Worm (Caenorhabditis elegans) whole organism, L4 larva: ENCODE data around the gene K01D12.8.
A peak's percentile ranks its signal among the peaks of the same experiment; 100 is the strongest.

Experiments used
- D1046.2 ChIP-seq: fragments of 200-800 bp; sonication (Bioruptor generic); IDR thresholded peaks from 2 replicates; pipeline ENCODE4 v1.3.6; 2022; ENCODE audit warnings: missing genetic modification characterization, missing compliant biosample characterization
- F26F4.8 ChIP-seq: fragments of 200-800 bp; sonication (Bioruptor generic); conservative IDR thresholded peaks from 2 replicates; pipeline ENCODE4 v1.3.6; 2022; ENCODE audit warnings: missing genetic modification characterization, missing compliant biosample characterization
- F44E2.7 ChIP-seq: fragments of 200-800 bp; sonication (Bioruptor generic); IDR thresholded peaks from 2 replicates; pipeline ENCODE4 v2.1.2; 2022; ENCODE audit warnings: missing genetic modification characterization, missing compliant biosample characterization
- F49E8.2 ChIP-seq: sonication (generic microtip); optimal IDR thresholded peaks from 2 replicates; lab custom pipeline; 2016; ENCODE audit warnings: missing compliant biosample characterization, mild to moderate bottlenecking, missing genetic modification characterization, borderline replicate concordance
- R02D3.7 ChIP-seq: fragments of 150-350 bp; sonication (generic microtip); optimal IDR thresholded peaks from 3 replicates; lab custom pipeline; 2014; ENCODE audit warnings: missing biosample characterization, missing genetic modification characterization
- Y48G9A.11 ChIP-seq: fragments of 200-800 bp; sonication (Bioruptor generic); IDR thresholded peaks from 2 replicates; pipeline ENCODE4 v1.3.6; 2022; ENCODE audit warnings: missing genetic modification reagents, missing genetic modification characterization, missing compliant biosample characterization
- Y5F2A.4 ChIP-seq: fragments of 200-800 bp; sonication (Bioruptor generic); optimal IDR thresholded peaks from 2 replicates; lab custom pipeline; 2018; ENCODE audit warnings: mild to moderate bottlenecking, missing genetic modification characterization, missing compliant biosample characterization
- ZK337.2 ChIP-seq: fragments of 200-800 bp; sonication (Bioruptor generic); IDR thresholded peaks from 2 replicates; pipeline ENCODE4 v1.3.6; 2022; ENCODE audit warnings: missing genetic modification reagents, missing genetic modification characterization, missing compliant biosample characterization
- aly-2 ChIP-seq: sonication (generic microtip); optimal IDR thresholded peaks from 2 replicates; lab custom pipeline; 2018; ENCODE audit warnings: missing biosample characterization, missing genetic modification characterization
- arid-1 ChIP-seq: fragments of 200-800 bp; sonication (Bioruptor generic); conservative IDR thresholded peaks from 2 replicates; pipeline ENCODE4 v1.3.6; 2022; ENCODE audit warnings: missing genetic modification reagents, missing genetic modification characterization, missing compliant biosample characterization
- attf-4 ChIP-seq: sonication (generic microtip); optimal IDR thresholded peaks from 3 replicates; lab custom pipeline; 2017; ENCODE audit warnings: missing biosample characterization, missing genetic modification characterization
- ceh-20 ChIP-seq: fragments of 200-800 bp; sonication (Bioruptor generic); IDR thresholded peaks from 2 replicates; pipeline ENCODE4 v1.3.6; 2022; ENCODE audit warnings: missing genetic modification reagents, missing genetic modification characterization, missing compliant biosample characterization
- ceh-32 ChIP-seq: sonication (generic microtip); optimal IDR thresholded peaks from 2 replicates; lab custom pipeline; 2016; ENCODE audit warnings: mild to moderate bottlenecking, missing genetic modification characterization, missing compliant biosample characterization; ENCODE audit not compliant: poor library complexity
- ceh-82 ChIP-seq: sonication (generic microtip); optimal IDR thresholded peaks from 2 replicates; lab custom pipeline; 2017; ENCODE audit warnings: missing biosample characterization, missing genetic modification characterization
- cey-2 ChIP-seq: sonication (generic microtip); optimal IDR thresholded peaks from 3 replicates; lab custom pipeline; 2017; ENCODE audit warnings: missing genetic modification characterization, mild to moderate bottlenecking, missing compliant biosample characterization, antibody characterized with exemption, borderline replicate concordance; ENCODE audit not compliant: insufficient read depth
- daf-16 ChIP-seq, 3 experiments: sonication (generic microtip); optimal IDR thresholded peaks; 2 replicates each; lab custom pipeline; 2016 to 2017; ENCODE audit warnings: missing genetic modification characterization in 3 of 3, missing genetic modification reagents in 3 of 3, mild to moderate bottlenecking in 2 of 3, missing compliant biosample characterization in 2 of 3, missing biosample characterization in 1 of 3, moderate library complexity in 1 of 3
- daf-19 ChIP-seq: fragments of 200-800 bp; sonication (Bioruptor generic); conservative IDR thresholded peaks from 2 replicates; pipeline ENCODE4 v1.3.6; 2022; ENCODE audit warnings: missing genetic modification characterization, missing compliant biosample characterization
- dmd-8 ChIP-seq: fragments of 200-800 bp; sonication (Bioruptor generic); IDR thresholded peaks from 2 replicates; pipeline ENCODE4 v1.3.6; 2022; ENCODE audit warnings: missing genetic modification characterization, missing compliant biosample characterization
- dpl-1 ChIP-seq: fragments of 150-350 bp; optimal IDR thresholded peaks from 2 replicates; lab custom pipeline; 2014; ENCODE audit warnings: missing biosample characterization, missing genetic modification reagents, missing genetic modification characterization
- egl-27 ChIP-seq: sonication (generic microtip); optimal IDR thresholded peaks from 3 replicates; lab custom pipeline; 2017; ENCODE audit warnings: missing biosample characterization, missing genetic modification reagents, missing genetic modification characterization
- jun-1 ChIP-seq: fragments of 150-350 bp; optimal IDR thresholded peaks from 2 replicates; lab custom pipeline; 2014; ENCODE audit warnings: missing biosample characterization, missing genetic modification reagents, missing genetic modification characterization
- lin-13 ChIP-seq: fragments of 150-350 bp; optimal IDR thresholded peaks from 2 replicates; lab custom pipeline; 2014; ENCODE audit warnings: missing biosample characterization, missing genetic modification reagents, missing genetic modification characterization
- lin-38 ChIP-seq: fragments of 200-800 bp; sonication (Bioruptor generic); IDR thresholded peaks from 2 replicates; pipeline ENCODE4 v1.3.6; 2022; ENCODE audit warnings: missing genetic modification reagents, missing genetic modification characterization, missing compliant biosample characterization
- lin-39 ChIP-seq: fragments of 150-350 bp; optimal IDR thresholded peaks from 2 replicates; lab custom pipeline; 2014; ENCODE audit warnings: missing biosample characterization, missing genetic modification reagents, missing genetic modification characterization
- mxl-2 ChIP-seq: fragments of 200-800 bp; sonication (Bioruptor generic); conservative IDR thresholded peaks from 2 replicates; pipeline ENCODE4 v1.3.6; 2022; ENCODE audit warnings: missing genetic modification reagents, missing genetic modification characterization, missing compliant biosample characterization
- nhr-10 ChIP-seq: fragments of 150-350 bp; optimal IDR thresholded peaks from 2 replicates; lab custom pipeline; 2014; ENCODE audit warnings: missing biosample characterization, missing genetic modification characterization
- nhr-102 ChIP-seq: sonication (generic microtip); optimal IDR thresholded peaks from 2 replicates; lab custom pipeline; 2016; ENCODE audit warnings: mild to moderate bottlenecking, missing genetic modification characterization, moderate library complexity, missing compliant biosample characterization
- nhr-237 ChIP-seq: sonication (generic microtip); optimal IDR thresholded peaks from 2 replicates; lab custom pipeline; 2017; ENCODE audit warnings: missing biosample characterization, missing genetic modification characterization
- nhr-25 ChIP-seq: sonication (generic microtip); optimal IDR thresholded peaks from 2 replicates; lab custom pipeline; 2017; ENCODE audit warnings: missing genetic modification characterization, mild to moderate bottlenecking, missing compliant biosample characterization, antibody characterized with exemption, moderate library complexity, borderline replicate concordance; ENCODE audit not compliant: insufficient read depth
- nhr-48 ChIP-seq: sonication (generic microtip); optimal IDR thresholded peaks from 2 replicates; lab custom pipeline; 2016; ENCODE audit warnings: mild to moderate bottlenecking, missing genetic modification characterization, missing compliant biosample characterization
- nhr-6 ChIP-seq: fragments of 150-350 bp; optimal IDR thresholded peaks from 2 replicates; lab custom pipeline; 2014; ENCODE audit warnings: missing biosample characterization, missing genetic modification characterization
- nhr-77 ChIP-seq: fragments of 150-350 bp; optimal IDR thresholded peaks from 2 replicates; lab custom pipeline; 2014; ENCODE audit warnings: missing biosample characterization, missing genetic modification characterization
- pqm-1 ChIP-seq: sonication (generic microtip); optimal IDR thresholded peaks from 2 replicates; lab custom pipeline; 2017; ENCODE audit warnings: missing biosample characterization, missing genetic modification characterization
- saeg-2 ChIP-seq: fragments of 200-800 bp; sonication (Bioruptor generic); IDR thresholded peaks from 2 replicates; pipeline ENCODE4 v1.3.6; 2022; ENCODE audit warnings: missing genetic modification reagents, missing genetic modification characterization, missing compliant biosample characterization
- set-16 ChIP-seq: fragments of 200-800 bp; sonication (Bioruptor generic); IDR thresholded peaks from 2 replicates; pipeline ENCODE4 v1.3.6; 2022; ENCODE audit warnings: missing genetic modification reagents, missing genetic modification characterization, missing compliant biosample characterization
- snpc-4 ChIP-seq: fragments of 150-350 bp; optimal IDR thresholded peaks from 2 replicates; lab custom pipeline; 2014; ENCODE audit warnings: missing biosample characterization, missing genetic modification characterization
- spr-1 ChIP-seq: sonication (generic microtip); optimal IDR thresholded peaks from 2 replicates; lab custom pipeline; 2016; ENCODE audit warnings: mild to moderate bottlenecking, missing genetic modification characterization, missing compliant biosample characterization
- tra-1 ChIP-seq: fragments of 200-800 bp; sonication (Bioruptor generic); IDR thresholded peaks from 2 replicates; pipeline ENCODE4 v1.3.6; 2022; ENCODE audit warnings: missing genetic modification reagents, missing genetic modification characterization, missing compliant biosample characterization
- unc-62 ChIP-seq, 3 experiments: fragments of 150-350 bp in 1 of 3; sonication (generic microtip); optimal IDR thresholded peaks in 2 of 3; peaks in 1 of 3; 1 replicate in 1 of 3; 2 replicates in 2 of 3; lab custom pipeline; 2014 to 2017; ENCODE audit warnings: missing biosample characterization in 3 of 3, missing genetic modification characterization in 3 of 3, missing genetic modification reagents in 3 of 3, missing genotype in 1 of 3
- vab-7 ChIP-seq: fragments of 200-800 bp; sonication (Bioruptor generic); IDR thresholded peaks from 2 replicates; pipeline ENCODE4 v1.3.6; 2022; ENCODE audit warnings: missing genetic modification reagents, missing genetic modification characterization, missing compliant biosample characterization
- zfp-3 ChIP-seq: fragments of 200-800 bp; sonication (Bioruptor generic); conservative IDR thresholded peaks from 2 replicates; pipeline ENCODE4 v1.3.6; 2022; ENCODE audit warnings: missing genetic modification reagents, missing genetic modification characterization, missing compliant biosample characterization

K01D12.8 gene

DNA sequence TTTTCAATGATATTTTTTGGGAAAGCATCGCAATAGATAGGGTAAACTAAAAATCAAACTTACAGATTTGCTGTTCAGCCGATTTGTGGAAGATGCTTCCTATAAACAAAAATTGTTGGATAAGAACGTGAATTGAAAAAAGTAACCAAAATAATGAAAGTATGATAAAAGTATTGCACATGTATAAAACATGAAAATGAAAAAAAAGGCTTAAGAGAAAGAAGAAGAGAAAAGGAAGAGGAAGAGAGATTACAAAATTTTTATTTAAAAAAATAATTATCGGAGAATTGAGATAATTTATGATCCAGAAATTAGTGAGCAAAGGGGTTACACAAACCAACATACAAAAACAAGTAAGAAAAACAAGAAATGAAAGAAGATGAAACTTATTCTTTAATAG lies 39.0 kb downstream of the K01D12.8 start, which contains the start of gene pals-37:
Gene pals-37, minus strand, starts transcription at position 101 of the 400 bp plus-strand sequence.
- no peak for TF ChIP-seq nhr-237 (tag; lab: Kevin White, UChicago)
- no peak for TF ChIP-seq daf-16 (GFP tag; optimal IDR thresholded peaks at IDR 0.05; lab: Kevin White, UChicago)
- no peak for TF ChIP-seq daf-16 (tag; optimal IDR thresholded peaks at IDR 0.05; lab: Kevin White, UChicago)
- no peak for TF ChIP-seq dmd-8
- no peak for TF ChIP-seq ceh-32 (tag; lab: Kevin White, UChicago)
- no peak for TF ChIP-seq D1046.2 (GFP tag; lab: Robert Waterston, UW)
- TF ChIP-seq lin-38: no peak
- no peak for TF ChIP-seq dpl-1 (GFP tag; lab: Kevin White, UChicago)
- TF ChIP-seq nhr-102 (tag; lab: Kevin White, UChicago): no peak
- no peak for TF ChIP-seq attf-4 (tag; lab: Kevin White, UChicago)
- TF ChIP-seq aly-2 (tag; lab: Kevin White, UChicago): no peak
- TF ChIP-seq ceh-20 (GFP tag; lab: Robert Waterston, UW): no peak
- no peak for TF ChIP-seq tra-1 (GFP tag; lab: Robert Waterston, UW)

DNA sequence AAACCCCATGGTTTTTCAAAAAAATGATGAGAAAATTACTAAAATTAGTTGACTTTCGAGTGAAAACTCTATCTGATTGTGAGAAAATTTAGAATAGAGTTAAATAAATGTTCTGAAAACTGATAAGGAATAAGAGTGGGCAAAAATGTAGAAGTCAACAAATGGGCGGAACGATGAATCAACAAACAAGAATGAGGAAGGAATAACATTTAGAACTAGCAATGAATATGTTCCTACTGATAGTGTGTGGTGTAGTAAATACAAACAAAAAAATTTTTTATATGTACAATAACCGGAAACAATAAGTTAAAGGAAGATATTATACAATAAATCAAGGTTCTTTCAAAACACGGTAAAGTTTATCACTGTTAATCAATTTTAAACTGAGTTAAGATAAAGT lies 41.3 kb downstream of the K01D12.8 start, which contains the start of gene pals-39:
Gene pals-39, minus strand, starts transcription at position 101 of the 400 bp plus-strand sequence.
- no peak for TF ChIP-seq nhr-6 (tag; lab: Kevin White, UChicago)
- peak; percentile 21 for TF ChIP-seq pqm-1
- no peak for TF ChIP-seq daf-16 (GFP tag; optimal IDR thresholded peaks at IDR 0.05; lab: Kevin White, UChicago)
- TF ChIP-seq daf-16 (tag; optimal IDR thresholded peaks at IDR 0.05; lab: Kevin White, UChicago): peak; percentile 64
- no peak for TF ChIP-seq saeg-2 (GFP tag; lab: Robert Waterston, UW)
- TF ChIP-seq cey-2 (tag; lab: Kevin White, UChicago): no peak
- no peak for TF ChIP-seq snpc-4 (tag; lab: Kevin White, UChicago)
- no peak for TF ChIP-seq D1046.2 (GFP tag; lab: Robert Waterston, UW)
- no peak for TF ChIP-seq aly-2 (tag; lab: Kevin White, UChicago)

DNA sequence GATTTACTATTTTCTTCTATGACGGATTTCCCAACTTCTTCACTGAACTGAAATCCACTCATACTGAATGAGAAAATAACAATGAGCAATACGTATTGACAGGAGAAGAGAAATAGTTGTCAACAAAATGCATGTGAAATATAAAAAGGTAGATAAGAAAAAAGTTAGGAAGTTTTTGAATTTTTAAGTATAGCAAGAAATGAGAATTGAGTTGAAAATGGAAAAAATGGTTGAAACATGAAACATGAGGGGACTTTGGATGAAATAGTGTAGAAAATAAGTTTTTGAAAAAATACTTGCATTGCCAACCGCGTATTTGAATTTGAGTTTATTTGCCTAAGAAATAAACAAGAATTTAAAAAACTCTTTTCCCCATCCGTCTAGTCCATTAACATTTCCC lies 44.4 kb downstream of the K01D12.8 start, which contains the start of the genes pals-38 and C54D10.9:
Gene pals-38, minus strand, starts transcription at position 101 of the 400 bp plus-strand sequence.
Gene C54D10.9, plus strand, starts transcription at position 259 of the 400 bp plus-strand sequence.
- TF ChIP-seq F44E2.7 (GFP tag; lab: Robert Waterston, UW) (no peak), unc-62 (GFP tag; optimal IDR thresholded peaks at IDR 0.05 in 1 of 2; lab: Kevin White, UChicago) (no peak), unc-62 (tag; optimal IDR thresholded peaks at IDR 0.05; lab: Kevin White, UChicago) (no peak), mxl-2 (GFP tag; lab: Robert Waterston, UW) (no peak), jun-1 (tag; lab: Kevin White, UChicago) (no peak), nhr-77 (tag; lab: Kevin White, UChicago) (no peak), ZK337.2 (GFP tag; lab: Robert Waterston, UW) (no peak), egl-27 (tag; lab: Kevin White, UChicago) (no peak)

DNA sequence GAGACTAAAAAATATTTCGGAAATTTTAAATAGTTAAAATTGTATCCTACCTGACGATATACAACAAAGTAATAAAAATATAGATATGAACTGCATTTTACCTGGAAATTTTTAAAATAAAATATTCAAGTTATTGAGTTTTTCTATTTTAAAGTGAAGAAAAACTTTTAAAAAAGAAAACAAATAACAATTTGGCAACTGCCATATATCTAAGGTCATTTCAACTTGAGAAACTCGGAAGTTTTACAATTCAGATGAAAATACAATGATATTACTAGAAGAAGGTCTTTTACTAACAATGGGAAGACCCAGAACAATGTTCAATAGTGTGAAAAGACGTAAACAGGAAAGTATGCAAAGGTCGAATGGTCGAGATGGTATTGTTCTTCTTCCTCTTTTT lies 47.4 kb downstream of the K01D12.8 start, which contains the start of gene C54D10.10:
Gene C54D10.10, minus strand, starts transcription at position 101 of the 400 bp plus-strand sequence.
- no peak for TF ChIP-seq zfp-3 (GFP tag; lab: Robert Waterston, UW)
- no peak for TF ChIP-seq nhr-10 (tag; lab: Kevin White, UChicago)
- no peak for TF ChIP-seq vab-7 (GFP tag; lab: Robert Waterston, UW)
- TF ChIP-seq ceh-82: no peak
- no peak for TF ChIP-seq arid-1
- TF ChIP-seq F49E8.2 (tag; lab: Kevin White, UChicago): no peak
- no peak for TF ChIP-seq spr-1 (tag; lab: Kevin White, UChicago)
- TF ChIP-seq, all 104 proteins: peak for 0

DNA sequence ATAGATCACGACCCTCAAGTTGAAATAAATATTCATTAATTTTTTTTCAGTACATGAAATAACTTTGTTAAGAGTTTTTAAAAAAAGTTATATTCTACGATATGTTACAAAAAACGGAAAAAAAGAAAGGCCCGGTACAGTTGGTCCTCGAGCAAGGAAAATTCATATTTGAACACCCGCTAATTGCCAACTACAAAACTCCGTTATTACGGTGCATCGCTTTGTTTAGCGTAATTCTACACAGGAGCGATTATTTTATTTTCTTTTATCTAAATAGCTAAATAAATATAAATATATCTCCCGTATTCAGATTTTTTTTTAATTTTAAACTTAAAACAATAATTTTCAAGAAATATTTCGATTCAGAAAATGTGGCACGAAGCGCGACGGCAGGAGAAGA lies 48.0 kb downstream of the K01D12.8 start, which contains the start of gene F28C1.1:
Gene F28C1.1, plus strand, starts transcription at position 365 of the 400 bp plus-strand sequence.
- TF ChIP-seq lin-39 (tag; lab: Kevin White, UChicago) (no peak), R02D3.7 (tag; lab: Kevin White, UChicago) (peak; percentile 16), Y5F2A.4 (GFP tag; lab: Kevin White, UChicago) (no peak), lin-38 (no peak), nhr-25 (no peak), lin-13 (GFP tag; lab: Kevin White, UChicago) (no peak), set-16 (no peak), vab-7 (GFP tag; lab: Robert Waterston, UW) (no peak), F26F4.8 (GFP tag; lab: Robert Waterston, UW) (no peak), dpl-1 (GFP tag; lab: Kevin White, UChicago) (peak; percentile 84), nhr-48 (tag; lab: Kevin White, UChicago) (no peak), ceh-20 (GFP tag; lab: Robert Waterston, UW) (no peak), Y48G9A.11 (GFP tag; lab: Robert Waterston, UW) (peak; percentile 92), nhr-102 (tag; lab: Kevin White, UChicago) (no peak), daf-19 (GFP tag; lab: Robert Waterston, UW) (no peak), nhr-6 (tag; lab: Kevin White, UChicago) (peak; percentile 55)
